Fruit fly (Drosophila melanogaster): Measurements from ENCODE around the gene Cpr23B.

- TF ChIP-seq bab1 (GFP tag; optimal IDR thresholded peaks at IDR 0.05) (no peak), toe (GFP tag; optimal IDR thresholded peaks at IDR 0.05) (no peak)
These were observed 48.7 kb downstream of the Cpr23B start for dm6 chr2L:2886613-2887537.
